Worm (Caenorhabditis elegans): ENCODE measurements around the gene T26C5.5.

DNA sequence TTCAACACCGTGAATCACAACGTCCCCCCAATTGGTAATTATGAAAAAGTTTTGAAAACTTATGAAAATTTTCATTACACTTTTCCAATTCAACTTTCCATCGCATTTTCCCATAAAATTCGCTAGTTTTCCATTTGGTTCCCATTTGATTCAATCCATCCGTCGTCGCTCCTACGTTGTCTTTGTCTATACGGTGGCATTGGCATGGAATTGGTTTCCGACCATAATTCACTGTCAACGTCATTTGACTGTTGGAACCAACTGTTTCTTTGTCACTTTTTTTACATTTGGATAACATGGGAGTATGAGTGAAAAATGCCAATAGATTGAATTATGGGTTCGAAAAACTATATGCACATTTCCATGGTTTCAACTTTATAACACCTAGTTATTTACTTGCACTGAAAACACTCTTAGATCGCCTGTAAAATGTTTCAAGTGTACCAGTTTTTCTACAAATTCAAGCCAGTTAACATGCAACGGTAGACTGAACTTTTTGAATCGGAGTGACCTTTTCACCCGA is 11.5 kb upstream of the T26C5.5 start:
- no peak for TF ChIP-seq elt-3 (tag; optimal IDR thresholded peaks at IDR 0.05)
- no peak for TF ChIP-seq snpc-4 (tag; optimal IDR thresholded peaks at IDR 0.05)
- no peak for TF ChIP-seq blmp-1 (tag; optimal IDR thresholded peaks at IDR 0.05)
- TF ChIP-seq lin-32 (GFP tag; optimal IDR thresholded peaks at IDR 0.05) = no peak
- TF ChIP-seq pha-4 (tag; optimal IDR thresholded peaks at IDR 0.05) = no peak
- TF ChIP-seq mab-5 (tag; optimal IDR thresholded peaks at IDR 0.05) = no peak
- no peak for TF ChIP-seq sem-2 (GFP tag; optimal IDR thresholded peaks at IDR 0.05)
- TF ChIP-seq mep-1 (tag; optimal IDR thresholded peaks at IDR 0.05) = no peak
- no peak for TF ChIP-seq ztf-11 (tag; optimal IDR thresholded peaks at IDR 0.05)
- no peak for TF ChIP-seq lsy-2 (tag; optimal IDR thresholded peaks at IDR 0.05)
- TF ChIP-seq unc-62 (GFP tag; optimal IDR thresholded peaks at IDR 0.05) = no peak
- TF ChIP-seq bed-3 (GFP tag; optimal IDR thresholded peaks at IDR 0.05) = no peak
